Fruit fly (Drosophila melanogaster): ENCODE measurements around the gene CG32486.

CG32486 gene

DNA sequence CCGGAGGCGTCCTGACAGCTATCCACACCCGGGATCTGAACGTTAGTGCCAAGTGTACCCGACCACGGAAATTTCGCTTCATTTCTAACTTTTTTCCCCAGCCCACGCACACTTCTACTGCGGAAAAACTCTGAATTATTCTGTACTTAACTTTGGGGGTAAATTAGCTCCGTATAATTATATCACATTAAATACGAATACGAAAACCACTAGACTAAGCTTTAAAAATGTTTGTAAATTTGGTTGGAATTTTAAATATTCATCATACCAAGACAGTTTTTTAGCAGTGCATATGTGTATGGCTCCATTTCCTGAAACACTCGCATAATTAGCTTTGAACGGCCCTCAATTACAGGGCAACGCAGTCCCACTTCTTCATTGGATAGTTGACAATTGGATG lies 57.1 kb downstream of the CG32486 start:
- TF ChIP-seq Hr96 (GFP tag; optimal IDR thresholded peaks at IDR 0.05) (no peak), Mnt (GFP tag; optimal IDR thresholded peaks at IDR 0.05) (no peak), kay (GFP tag; ENCODE audit: borderline replicate concordance) (no peak), Clk (GFP tag; optimal IDR thresholded peaks at IDR 0.05) (no peak), pad (GFP tag; optimal IDR thresholded peaks at IDR 0.05) (no peak), Crg-1 (GFP tag; optimal IDR thresholded peaks at IDR 0.05) (no peak), CG11617 (GFP tag; optimal IDR thresholded peaks at IDR 0.05) (no peak), CG1620 (GFP tag; optimal IDR thresholded peaks at IDR 0.05) (no peak), tj (GFP tag; optimal IDR thresholded peaks at IDR 0.05) (no peak), cic (GFP tag; optimal IDR thresholded peaks at IDR 0.05) (no peak), CG7045 (GFP tag; optimal IDR thresholded peaks at IDR 0.05) (no peak), cnc (optimal IDR thresholded peaks at IDR 0.05) (no peak), CG33017 (tag; optimal IDR thresholded peaks at IDR 0.05) (no peak), toe (GFP tag; optimal IDR thresholded peaks at IDR 0.05) (no peak)

Data from whole organism, adult.